Fruit fly (Drosophila melanogaster) whole organism, embryonic: Measurements from ENCODE around the gene GIIIspla2.

ENCODE experiments used
- Antp ChIP-seq: fragments of 200-800 bp; sonication (Bioruptor generic); optimal IDR thresholded peaks from 3 replicates; lab custom pipeline; 2016; ENCODE audit warnings: missing biosample characterization, missing genetic modification characterization
- CG11247 ChIP-seq: fragments of 200-800 bp; sonication (Bioruptor generic); IDR thresholded peaks from 2 replicates; pipeline ENCODE4 v1.3.6; 2022; ENCODE audit warnings: missing biosample characterization, missing genetic modification characterization
- CG11560 ChIP-seq: fragments of 200-800 bp; sonication (Bioruptor generic); IDR thresholded peaks from 3 replicates; pipeline ENCODE4 v1.3.6; 2022; ENCODE audit warnings: missing biosample characterization, missing genetic modification characterization
- CG12071 ChIP-seq: fragments of 200-800 bp; sonication (Bioruptor generic); optimal IDR thresholded peaks from 3 replicates; lab custom pipeline; 2018; ENCODE audit warnings: missing biosample characterization, mild to moderate bottlenecking, missing genetic modification characterization
- CG12299 ChIP-seq: fragments of 200-800 bp; sonication (Bioruptor generic); optimal IDR thresholded peaks from 2 replicates; lab custom pipeline; 2018; ENCODE audit warnings: missing biosample characterization, mild to moderate bottlenecking, missing genetic modification characterization
- CG12942 ChIP-seq: fragments of 200-800 bp; sonication (Bioruptor generic); optimal IDR thresholded peaks from 3 replicates; lab custom pipeline; 2016; ENCODE audit warnings: missing biosample characterization, missing genetic modification characterization
- CG13894 ChIP-seq: fragments of 200-800 bp; sonication (Bioruptor generic); optimal IDR thresholded peaks from 3 replicates; lab custom pipeline; 2018; ENCODE audit warnings: missing biosample characterization, mild to moderate bottlenecking, missing genetic modification characterization, moderate library complexity
- CG14014 ChIP-seq: fragments of 200-800 bp; sonication (Bioruptor generic); IDR thresholded peaks from 2 replicates; pipeline ENCODE4 v1.3.6; 2022; ENCODE audit warnings: missing biosample characterization, missing genetic modification characterization
- CG14050 ChIP-seq: fragments of 200-800 bp; sonication (Bioruptor generic); IDR thresholded peaks from 3 replicates; pipeline ENCODE4 v1.3.6; 2022; ENCODE audit warnings: missing biosample characterization, missing genetic modification characterization
- CG14710 ChIP-seq: fragments of 200-800 bp; sonication (Bioruptor generic); optimal IDR thresholded peaks from 3 replicates; lab custom pipeline; 2019; ENCODE audit warnings: missing biosample characterization, mild to moderate bottlenecking, missing genetic modification characterization, moderate library complexity
- CG14860 ChIP-seq: fragments of 200-800 bp; sonication (Bioruptor generic); IDR thresholded peaks from 3 replicates; pipeline ENCODE4 v1.3.6; 2022; ENCODE audit warnings: missing biosample characterization, missing genetic modification characterization; ENCODE audit not compliant: partially characterized antibody
- CG16815 ChIP-seq: fragments of 200-800 bp; sonication (Bioruptor generic); optimal IDR thresholded peaks from 3 replicates; lab custom pipeline; 2017; ENCODE audit warnings: missing biosample characterization, mild to moderate bottlenecking, missing genetic modification characterization
- CG17361 ChIP-seq: fragments of 200-800 bp; sonication (Bioruptor generic); IDR thresholded peaks from 3 replicates; pipeline ENCODE4 v1.3.6; 2022; ENCODE audit warnings: missing biosample characterization, missing genetic modification characterization
- CG17612 ChIP-seq: fragments of 200-800 bp; sonication (Bioruptor generic); IDR thresholded peaks from 2 replicates; pipeline ENCODE4 v1.3.6; 2022; ENCODE audit warnings: missing biosample characterization, missing genetic modification characterization
- CG17912 ChIP-seq: fragments of 200-800 bp; sonication (Bioruptor generic); optimal IDR thresholded peaks from 2 replicates; lab custom pipeline; 2018; ENCODE audit warnings: missing biosample characterization, mild to moderate bottlenecking, missing genetic modification characterization
- CG2120 ChIP-seq: fragments of 200-800 bp; sonication (Bioruptor generic); optimal IDR thresholded peaks from 3 replicates; lab custom pipeline; 2016; ENCODE audit warnings: missing biosample characterization, missing genetic modification characterization
- CG30431 ChIP-seq: fragments of 200-800 bp; sonication (Bioruptor generic); optimal IDR thresholded peaks from 2 replicates; lab custom pipeline; 2017; ENCODE audit warnings: missing biosample characterization, missing genetic modification characterization
- CG34376 ChIP-seq: fragments of 200-800 bp; sonication (Bioruptor generic); optimal IDR thresholded peaks from 2 replicates; lab custom pipeline; 2018; ENCODE audit warnings: missing biosample characterization, mild to moderate bottlenecking, missing genetic modification characterization
- CG43689 ChIP-seq: fragments of 200-800 bp; sonication (Bioruptor generic); IDR thresholded peaks from 2 replicates; pipeline ENCODE4 v1.3.6; 2022; ENCODE audit warnings: missing biosample characterization, missing genetic modification characterization
- CG4854 ChIP-seq: fragments of 200-800 bp; sonication (Bioruptor generic); optimal IDR thresholded peaks from 2 replicates; lab custom pipeline; 2016; ENCODE audit warnings: missing biosample characterization, missing genetic modification characterization, inconsistent platforms
- CG8359 ChIP-seq: fragments of 200-800 bp; sonication (Bioruptor generic); optimal IDR thresholded peaks from 2 replicates; lab custom pipeline; 2017; ENCODE audit warnings: missing biosample characterization, mild to moderate bottlenecking, missing genetic modification characterization, borderline replicate concordance
- Chrac-16 ChIP-seq: fragments of 200-800 bp; sonication (Bioruptor generic); optimal IDR thresholded peaks from 3 replicates; lab custom pipeline; 2016; ENCODE audit warnings: missing biosample characterization, missing genetic modification characterization
- CkIIα-i1 ChIP-seq: fragments of 200-800 bp; sonication (Bioruptor generic); IDR thresholded peaks from 2 replicates; pipeline ENCODE4 v1.3.6; 2022; ENCODE audit warnings: missing biosample characterization, missing genetic modification characterization
- E2f2 ChIP-seq: fragments of 200-800 bp; sonication (Bioruptor generic); IDR thresholded peaks from 2 replicates; pipeline ENCODE4 v1.3.6; 2022; ENCODE audit warnings: missing biosample characterization, missing genetic modification characterization
- HLHmδ ChIP-seq: fragments of 200-800 bp; sonication (Bioruptor generic); optimal IDR thresholded peaks from 2 replicates; lab custom pipeline; 2018; ENCODE audit warnings: missing biosample characterization, mild to moderate bottlenecking, missing genetic modification characterization, moderate library complexity
- Hmr ChIP-seq: fragments of 200-800 bp; sonication (Bioruptor generic); optimal IDR thresholded peaks from 3 replicates; lab custom pipeline; 2017; ENCODE audit warnings: mild to moderate bottlenecking, missing biosample characterization, missing genetic modification reagents, missing genetic modification characterization
- Jarid2 ChIP-seq: fragments of 200-800 bp; sonication (Bioruptor generic); optimal IDR thresholded peaks from 3 replicates; lab custom pipeline; 2017; ENCODE audit warnings: mild to moderate bottlenecking, missing biosample characterization, missing genetic modification reagents, missing genetic modification characterization
- Lim3 ChIP-seq: fragments of 200-800 bp; sonication (Bioruptor generic); IDR thresholded peaks from 2 replicates; pipeline ENCODE4 v1.3.6; 2022; ENCODE audit warnings: missing biosample characterization, missing genetic modification characterization
- MBD-R2 ChIP-seq: fragments of 200-800 bp; sonication (Bioruptor generic); IDR thresholded peaks from 2 replicates; pipeline ENCODE4 v1.3.6; 2022; ENCODE audit warnings: missing biosample characterization, missing genetic modification characterization
- Nf-YC ChIP-seq: fragments of 200-800 bp; optimal IDR thresholded peaks from 3 replicates; lab custom pipeline; 2019; ENCODE audit warnings: missing biosample characterization, mild to moderate bottlenecking, missing genetic modification characterization, moderate library complexity
- Rx ChIP-seq: fragments of 200-800 bp; sonication (Bioruptor generic); IDR thresholded peaks from 2 replicates; pipeline ENCODE4 v1.3.6; 2022; ENCODE audit warnings: missing biosample characterization, missing genetic modification characterization
- YL-1 ChIP-seq: fragments of 200-800 bp; sonication (Bioruptor generic); optimal IDR thresholded peaks from 3 replicates; lab custom pipeline; 2017; ENCODE audit warnings: missing biosample characterization, mild to moderate bottlenecking, missing genetic modification characterization
- btn ChIP-seq: fragments of 200-800 bp; sonication (Bioruptor generic); optimal IDR thresholded peaks from 2 replicates; lab custom pipeline; 2016; ENCODE audit warnings: missing biosample characterization, missing genetic modification characterization
- cg ChIP-seq: fragments of 200-800 bp; sonication (Bioruptor generic); optimal IDR thresholded peaks from 3 replicates; lab custom pipeline; 2019; ENCODE audit warnings: missing biosample characterization, mild to moderate bottlenecking, missing genetic modification characterization, moderate library complexity
- crol ChIP-seq: fragments of 200-800 bp; sonication (Bioruptor generic); IDR thresholded peaks from 2 replicates; pipeline ENCODE4 v1.3.6; 2022; ENCODE audit warnings: missing biosample characterization, missing genetic modification characterization
- dmrt99B ChIP-seq: fragments of 200-800 bp; sonication (Bioruptor generic); optimal IDR thresholded peaks from 2 replicates; lab custom pipeline; 2018; ENCODE audit warnings: missing biosample characterization, mild to moderate bottlenecking, missing genetic modification characterization, moderate library complexity
- fd64A ChIP-seq: fragments of 200-800 bp; sonication (Bioruptor generic); optimal IDR thresholded peaks from 3 replicates; lab custom pipeline; 2018; ENCODE audit warnings: missing biosample characterization, mild to moderate bottlenecking, missing genetic modification characterization
- fd96Cb ChIP-seq: fragments of 200-800 bp; sonication (Bioruptor generic); optimal IDR thresholded peaks from 2 replicates; lab custom pipeline; 2018; ENCODE audit warnings: missing biosample characterization, mild to moderate bottlenecking, missing genetic modification characterization, moderate library complexity
- gro ChIP-seq: fragments of 200-800 bp; sonication (Bioruptor generic); optimal IDR thresholded peaks from 2 replicates; lab custom pipeline; 2016; ENCODE audit warnings: missing biosample characterization, missing genetic modification characterization
- gsb ChIP-seq: fragments of 200-800 bp; sonication (Bioruptor generic); IDR thresholded peaks from 2 replicates; pipeline ENCODE4 v1.3.6; 2022; ENCODE audit warnings: missing biosample characterization, missing genetic modification characterization
- gsb-n ChIP-seq: fragments of 200-800 bp; sonication (Bioruptor generic); optimal IDR thresholded peaks from 3 replicates; lab custom pipeline; 2018; ENCODE audit warnings: missing biosample characterization, mild to moderate bottlenecking, missing genetic modification characterization
- kay ChIP-seq: fragments of 200-800 bp; sonication (Bioruptor generic); optimal IDR thresholded peaks from 2 replicates; lab custom pipeline; 2016; ENCODE audit warnings: missing biosample characterization, missing genetic modification characterization
- klu ChIP-seq: fragments of 200-800 bp; sonication (Bioruptor generic); IDR thresholded peaks from 2 replicates; pipeline ENCODE4 v1.3.6; 2022; ENCODE audit warnings: missing biosample characterization, missing genetic modification characterization
- odd ChIP-seq: fragments of 200-800 bp; sonication (Bioruptor generic); optimal IDR thresholded peaks from 2 replicates; lab custom pipeline; 2017; ENCODE audit warnings: missing biosample characterization, mild to moderate bottlenecking, missing genetic modification characterization
- pnt ChIP-seq: fragments of 200-800 bp; sonication (Bioruptor generic); optimal IDR thresholded peaks from 3 replicates; lab custom pipeline; 2016; ENCODE audit warnings: missing biosample characterization, missing genetic modification characterization
- pum ChIP-seq: fragments of 200-800 bp; sonication (Bioruptor generic); optimal IDR thresholded peaks from 2 replicates; lab custom pipeline; 2016; ENCODE audit warnings: missing biosample characterization, missing genetic modification characterization
- pzg ChIP-seq: fragments of 200-800 bp; sonication (Bioruptor generic); optimal IDR thresholded peaks from 3 replicates; lab custom pipeline; 2018; ENCODE audit warnings: missing biosample characterization, mild to moderate bottlenecking, missing genetic modification characterization, moderate library complexity
- rib ChIP-seq: fragments of 200-800 bp; sonication (Bioruptor generic); IDR thresholded peaks from 2 replicates; pipeline ENCODE4 v1.3.6; 2022; ENCODE audit warnings: missing biosample characterization, missing genetic modification characterization
- salm ChIP-seq: fragments of 200-800 bp; sonication (Bioruptor generic); optimal IDR thresholded peaks from 2 replicates; lab custom pipeline; 2018; ENCODE audit warnings: missing biosample characterization, mild to moderate bottlenecking, missing genetic modification characterization
- so ChIP-seq: fragments of 200-800 bp; sonication (Bioruptor generic); IDR thresholded peaks from 3 replicates; pipeline ENCODE4 v1.3.6; 2022; ENCODE audit warnings: missing biosample characterization, missing genetic modification characterization

The GIIIspla2 gene

dm6 chrX:8131693-8132313 lies 25.6 kb upstream of the GIIIspla2 start, which contains the start of gene CG10958 (continued):
- no peak for TF ChIP-seq dmrt99B (tag; lab: Kevin White, UChicago)
- TF ChIP-seq fd96Cb: peak; percentile 28
- TF ChIP-seq CG34376 (GFP tag; lab: Kevin White, UChicago): peak; percentile 33
- peak; percentile 46 for TF ChIP-seq CG12299
- peak; percentile 54 for TF ChIP-seq gsb-n (tag; lab: Kevin White, UChicago)
- no peak for TF ChIP-seq CG43689 (GFP tag; lab: Robert Waterston, UW)
- no peak for TF ChIP-seq crol (GFP tag; lab: Robert Waterston, UW)
- peak; percentile 7 for TF ChIP-seq pum (GFP tag; lab: Kevin White, UChicago)
- no peak for TF ChIP-seq CG14860
- no peak for TF ChIP-seq CG17612 (GFP tag; lab: Robert Waterston, UW)
- TF ChIP-seq so (GFP tag; lab: Robert Waterston, UW): peak; percentile 53; the same call in 1 of the 3 replicates
- TF ChIP-seq salm: no peak
- TF ChIP-seq MBD-R2 (GFP tag; lab: Robert Waterston, UW): peak; percentile 73
- TF ChIP-seq klu (GFP tag; lab: Robert Waterston, UW): no peak
- no peak for TF ChIP-seq pnt (GFP tag; lab: Kevin White, UChicago)
- no peak for TF ChIP-seq CG11560 (tag; lab: Robert Waterston, UW)
- no peak for TF ChIP-seq CG17912 (GFP tag; lab: Kevin White, UChicago)
- no peak for TF ChIP-seq gsb (GFP tag; lab: Robert Waterston, UW)
- TF ChIP-seq CG8359 (GFP tag; lab: Kevin White, UChicago): no peak
- peak; percentile 23 for TF ChIP-seq CG13894 (tag; lab: Kevin White, UChicago)
- peak; percentile 13 for TF ChIP-seq CG16815 (GFP tag; lab: Kevin White, UChicago)
- peak; percentile 56 for TF ChIP-seq Chrac-16 (GFP tag; lab: Kevin White, UChicago)
- TF ChIP-seq CG17361 (GFP tag; lab: Robert Waterston, UW): peak; percentile 65; the same call in 2 of the 3 replicates
- no peak for TF ChIP-seq CG12071 (GFP tag; lab: Kevin White, UChicago)
- peak; percentile 56 for TF ChIP-seq Hmr (GFP tag; lab: Kevin White, UChicago)
- TF ChIP-seq CG14050: 0 out of 3 replicates have a peak, but pooled peaks have one; percentile 13
- no peak for TF ChIP-seq btn (GFP tag; lab: Kevin White, UChicago)
- peak; percentile 14 for TF ChIP-seq odd (GFP tag; lab: Kevin White, UChicago)
- peak; percentile 9 for TF ChIP-seq Antp (GFP tag; lab: Kevin White, UChicago)
- TF ChIP-seq Nf-YC (tag; lab: Kevin White, UChicago): peak; percentile 35
- TF ChIP-seq Rx (GFP tag; lab: Robert Waterston, UW): 0 out of 2 replicates have a peak, but pooled peaks have one; percentile 30
- peak; percentile 39 for TF ChIP-seq kay (GFP tag; lab: Kevin White, UChicago)
- no peak; the same call in 1 of the 2 replicates for TF ChIP-seq CG14014 (GFP tag; lab: Robert Waterston, UW)
- TF ChIP-seq CG4854 (GFP tag; lab: Kevin White, UChicago): peak; percentile 8
- no peak for TF ChIP-seq HLHmδ (GFP tag; lab: Kevin White, UChicago)
- no peak for TF ChIP-seq Lim3 (GFP tag; lab: Robert Waterston, UW)
- TF ChIP-seq E2f2 (GFP tag; lab: Robert Waterston, UW): peak; percentile 55
- TF ChIP-seq fd64A (GFP tag; lab: Kevin White, UChicago): no peak
- peak; percentile 58 for TF ChIP-seq YL-1 (GFP tag; lab: Kevin White, UChicago)
- no peak for TF ChIP-seq CG30431
- no peak for TF ChIP-seq cg (GFP tag; lab: Kevin White, UChicago)
- TF ChIP-seq gro (GFP tag; lab: Kevin White, UChicago): no peak
- TF ChIP-seq CG11247 (GFP tag; lab: Robert Waterston, UW): peak; percentile 30
- TF ChIP-seq Jarid2 (GFP tag; lab: Kevin White, UChicago): no peak
- no peak for TF ChIP-seq CkIIα-i1 (GFP tag; lab: Robert Waterston, UW)
- TF ChIP-seq CG14710 (tag; lab: Kevin White, UChicago): peak; percentile 68
- TF ChIP-seq pzg (GFP tag; lab: Kevin White, UChicago): peak; percentile 38
- peak; percentile 83 for TF ChIP-seq CG2120
- peak; percentile 56 for TF ChIP-seq CG12942 (GFP tag; lab: Kevin White, UChicago)
- TF ChIP-seq rib (GFP tag; lab: Robert Waterston, UW): no peak; the same call in 1 of the 2 replicates
